Worm (Caenorhabditis elegans) whole organism, L4/young adult: ENCODE data around the gene nyn-3.

ENCODE experiments used
- W03F9.2 ChIP-seq: fragments of 150-350 bp; optimal IDR thresholded peaks from 2 replicates; lab custom pipeline; 2014; ENCODE audit warnings: missing biosample characterization, missing genetic modification characterization
- dao-5 ChIP-seq: sonication (generic microtip); optimal IDR thresholded peaks from 2 replicates; lab custom pipeline; 2016; ENCODE audit warnings: missing genotype, missing genetic modification characterization, moderate library complexity, missing compliant biosample characterization
- him-1 ChIP-seq: sonication (generic microtip); optimal IDR thresholded peaks from 2 replicates; lab custom pipeline; 2016; ENCODE audit warnings: missing genotype, missing genetic modification reagents, missing genetic modification characterization, missing compliant biosample characterization

The nyn-3 gene

ce11 chrII:6273916-6274315 lies 18.5 kb downstream of the nyn-3 start, which contains the start of gene bpl-1:
Gene bpl-1 (plus strand): TSS chrII:6274216.
- no peak for TF ChIP-seq him-1 (tag; lab: Kevin White, UChicago)

- TF ChIP-seq him-1 (tag; lab: Kevin White, UChicago) (no peak), dao-5 (tag; lab: Kevin White, UChicago) (no peak), W03F9.2 (peak; percentile 29)
Measured at ce11 chrII:6269805-6270414, 22.5 kb downstream of the nyn-3 start, which contains the start of gene F13H8.2. Gene F13H8.2 (plus strand): TSS chrII:6270364.

ce11 chrII:6267983-6268382 lies 24.4 kb downstream of the nyn-3 start, which contains the start of gene F13H8.8:
Gene F13H8.8 (minus strand): TSS chrII:6268083.
- no peak for TF ChIP-seq him-1 (tag; lab: Kevin White, UChicago)
- no peak for TF ChIP-seq dao-5 (tag; lab: Kevin White, UChicago)
- no peak for TF ChIP-seq W03F9.2

- no peak for TF ChIP-seq him-1 (tag; lab: Kevin White, UChicago)
- no peak for TF ChIP-seq dao-5 (tag; lab: Kevin White, UChicago)
- TF ChIP-seq W03F9.2: no peak
Measured at ce11 chrII:6263685-6264084, 28.7 kb downstream of the nyn-3 start, which contains the start of gene F13H8.3. Gene F13H8.3 (plus strand): TSS chrII:6263985.

ce11 chrII:6262222-6262621 lies 30.2 kb downstream of the nyn-3 start, which contains the start of gene F13H8.12:
Gene F13H8.12 (plus strand): TSS chrII:6262522.
- TF ChIP-seq W03F9.2: no peak
- no peak for TF ChIP-seq him-1 (tag; lab: Kevin White, UChicago)
- TF ChIP-seq dao-5 (tag; lab: Kevin White, UChicago): no peak

ce11 chrII:6260684-6261083 lies 31.7 kb downstream of the nyn-3 start, which contains the start of gene nmgp-1:
Gene nmgp-1 (plus strand): TSS chrII:6260857.
- TF ChIP-seq him-1 (tag; lab: Kevin White, UChicago): no peak
- TF ChIP-seq W03F9.2: no peak

- TF ChIP-seq dao-5 (tag; lab: Kevin White, UChicago) (no peak), him-1 (tag; lab: Kevin White, UChicago) (no peak), W03F9.2 (no peak)
Measured at ce11 chrII:6259867-6260266, 32.6 kb downstream of the nyn-3 start, which contains the start of gene F13H8.11. Gene F13H8.11 (minus strand): TSS chrII:6260021.

DNA sequence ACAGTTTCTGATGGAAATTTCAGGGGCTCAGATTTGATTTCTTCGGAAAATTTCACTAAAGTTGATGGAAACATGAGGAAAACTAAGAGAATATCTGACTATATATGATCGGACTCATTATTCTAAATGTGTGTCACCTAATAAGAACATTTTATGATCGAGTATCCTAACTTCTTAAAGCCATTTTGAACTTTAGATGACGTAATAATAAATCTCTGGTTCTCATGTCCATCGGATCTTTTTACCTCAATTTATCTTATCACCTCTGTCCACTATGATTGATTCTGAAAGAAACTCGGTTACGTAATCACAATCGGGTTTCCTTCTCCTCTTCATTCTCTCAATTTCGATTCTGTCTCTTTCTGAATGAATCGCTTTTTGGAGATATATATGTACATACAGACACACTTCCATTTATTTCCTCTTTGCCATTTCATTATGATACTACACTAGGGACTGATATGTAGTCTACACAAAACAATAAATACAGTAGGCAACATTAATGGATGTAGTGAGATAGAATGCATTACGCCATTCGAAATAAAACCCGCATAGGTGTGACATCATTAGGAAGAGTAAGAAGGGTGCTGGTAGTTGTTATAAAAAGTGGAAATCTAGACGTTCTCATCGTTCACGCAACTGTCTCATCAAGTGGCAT lies 35.1 kb downstream of the nyn-3 start:
- TF ChIP-seq W03F9.2 (no peak), dao-5 (tag; lab: Kevin White, UChicago) (no peak), him-1 (tag; lab: Kevin White, UChicago) (no peak)

DNA sequence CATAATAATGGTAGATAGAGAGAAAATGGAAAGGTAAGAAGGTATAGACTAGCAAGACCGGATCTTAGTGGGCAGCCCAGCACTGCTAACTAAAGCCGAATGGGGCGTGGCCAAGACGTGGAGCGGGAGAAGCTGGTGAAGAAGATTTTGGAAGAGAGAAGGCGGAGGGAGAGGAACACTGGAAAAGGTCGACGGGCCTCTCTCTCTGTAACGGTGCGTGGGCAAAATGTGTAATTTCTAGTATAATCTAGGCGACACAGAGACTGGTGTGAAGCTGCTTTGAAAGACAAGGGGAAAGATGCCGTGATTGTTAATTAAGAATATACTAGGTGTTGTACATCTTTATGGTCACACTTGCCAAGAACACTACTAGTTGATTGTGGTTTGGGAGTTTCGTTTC lies 36.4 kb downstream of the nyn-3 start, which contains the start of gene F13H8.5:
F13H8.5 (minus strand) TSS at position 101 of the 400 bp plus-strand sequence.
- TF ChIP-seq W03F9.2 (no peak), him-1 (tag; lab: Kevin White, UChicago) (no peak), dao-5 (tag; lab: Kevin White, UChicago) (no peak)

- no peak for TF ChIP-seq W03F9.2
- TF ChIP-seq him-1 (tag; lab: Kevin White, UChicago): no peak
- TF ChIP-seq dao-5 (tag; lab: Kevin White, UChicago): no peak
Measured at ce11 chrII:6252707-6253106, 39.7 kb downstream of the nyn-3 start.

DNA sequence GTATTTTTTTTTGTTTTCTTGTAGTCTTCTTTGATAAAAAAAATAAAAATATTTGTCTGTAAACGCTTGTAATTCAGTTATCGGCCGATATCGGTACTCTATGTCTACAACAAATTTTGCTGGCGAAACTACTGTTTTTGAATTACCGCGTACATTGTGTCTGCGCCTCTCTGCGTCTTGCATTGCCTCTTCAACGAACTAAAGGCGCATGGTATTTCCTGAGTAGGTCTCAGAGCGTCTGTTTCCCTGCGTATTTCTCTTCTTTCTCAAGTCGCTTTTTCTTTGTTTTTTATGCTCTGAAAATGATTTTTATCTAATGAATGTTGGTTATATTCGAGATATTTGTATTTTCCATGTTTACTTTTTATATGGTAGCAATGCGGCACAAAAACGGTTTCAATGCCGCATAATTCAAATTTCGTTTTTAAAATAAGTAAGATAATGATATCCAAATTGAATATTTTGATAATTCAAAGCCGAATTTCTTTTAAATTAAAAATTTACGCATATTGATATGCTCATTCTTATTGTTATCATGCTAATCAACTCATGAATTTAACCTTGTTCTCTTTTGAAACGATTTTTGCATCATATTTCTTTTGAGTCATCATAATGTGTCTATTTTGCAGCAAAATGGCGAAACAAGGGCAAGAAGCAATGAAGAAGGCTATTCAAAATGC lies 41.5 kb downstream of the nyn-3 start, which contains the start of gene phb-2:
phb-2 (plus strand) TSS at position 630 of the 680 bp plus-strand sequence.
- TF ChIP-seq W03F9.2 (peak; percentile 75), him-1 (tag; lab: Kevin White, UChicago) (no peak)

ce11 chrII:6248503-6248902 lies 43.9 kb downstream of the nyn-3 start:
- TF ChIP-seq W03F9.2 (no peak), dao-5 (tag; lab: Kevin White, UChicago) (peak; percentile 23), him-1 (tag; lab: Kevin White, UChicago) (no peak)

DNA sequence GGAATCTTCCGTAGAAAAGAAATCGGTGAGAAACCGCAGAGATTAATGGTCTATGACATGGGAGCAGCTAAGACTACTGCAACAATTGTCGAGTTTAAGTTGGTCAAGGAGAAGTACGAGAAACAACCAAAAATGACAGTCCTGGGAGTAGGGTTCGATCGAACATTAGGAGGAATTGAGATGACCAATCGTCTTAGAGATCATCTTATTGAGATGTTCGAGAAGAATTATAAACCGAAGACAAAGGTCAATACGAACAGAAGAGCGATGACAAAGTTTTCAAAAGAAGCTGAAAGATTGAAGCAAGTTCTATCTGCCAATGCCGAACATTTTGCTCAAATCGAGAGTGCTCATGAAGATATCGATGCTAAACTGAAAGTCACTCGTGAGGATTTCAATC lies 44.4 kb downstream of the nyn-3 start:
- TF ChIP-seq W03F9.2 (no peak), him-1 (tag; lab: Kevin White, UChicago) (no peak), dao-5 (tag; lab: Kevin White, UChicago) (no peak)

ce11 chrII:6247011-6247410 lies 45.4 kb downstream of the nyn-3 start, which contains the start of gene T24H7.2:
Gene T24H7.2 (plus strand): TSS chrII:6247311.
- no peak for TF ChIP-seq dao-5 (tag; lab: Kevin White, UChicago)
- no peak for TF ChIP-seq W03F9.2
- no peak for TF ChIP-seq him-1 (tag; lab: Kevin White, UChicago)
